Worm (Caenorhabditis elegans) whole organism, L4 larva: Measurements from ENCODE around the gene C03F11.4.
A peak's percentile ranks its signal among the peaks of the same experiment; 100 is the strongest.

ENCODE experiments used
- F49E8.2 ChIP-seq: sonication (generic microtip); optimal IDR thresholded peaks from 2 replicates; lab custom pipeline; 2016; ENCODE audit warnings: missing compliant biosample characterization, mild to moderate bottlenecking, missing genetic modification characterization, borderline replicate concordance
- ces-1 ChIP-seq: fragments of 150-350 bp; sonication (generic microtip); optimal IDR thresholded peaks from 4 replicates; lab custom pipeline; 2014; ENCODE audit warnings: missing biosample characterization, missing genetic modification reagents, missing genetic modification characterization
- egl-27 ChIP-seq: sonication (generic microtip); optimal IDR thresholded peaks from 3 replicates; lab custom pipeline; 2017; ENCODE audit warnings: missing biosample characterization, missing genetic modification reagents, missing genetic modification characterization
- fkh-10 ChIP-seq: fragments of 150-350 bp; optimal IDR thresholded peaks from 2 replicates; lab custom pipeline; 2014; ENCODE audit warnings: missing biosample characterization, missing genetic modification reagents, missing genetic modification characterization
- gei-8 ChIP-seq: fragments of 200-800 bp; sonication (Bioruptor generic); optimal IDR thresholded peaks from 2 replicates; lab custom pipeline; 2018; ENCODE audit warnings: mild to moderate bottlenecking, missing genetic modification characterization, missing compliant biosample characterization
- mdl-1 ChIP-seq, 2 experiments: fragments of 150-350 bp in 1 of 2; sonication (generic microtip) in 1 of 2; optimal IDR thresholded peaks; 2 replicates each; lab custom pipeline; 2014 to 2017; ENCODE audit warnings: missing biosample characterization in 2 of 2, missing genetic modification characterization in 2 of 2
- nhr-237 ChIP-seq: sonication (generic microtip); optimal IDR thresholded peaks from 2 replicates; lab custom pipeline; 2017; ENCODE audit warnings: missing biosample characterization, missing genetic modification characterization
- nhr-25 ChIP-seq: sonication (generic microtip); optimal IDR thresholded peaks from 2 replicates; lab custom pipeline; 2017; ENCODE audit warnings: missing genetic modification characterization, mild to moderate bottlenecking, missing compliant biosample characterization, antibody characterized with exemption, moderate library complexity, borderline replicate concordance; ENCODE audit not compliant: insufficient read depth
- nhr-28 ChIP-seq: fragments of 150-350 bp; optimal IDR thresholded peaks from 2 replicates; lab custom pipeline; 2014; ENCODE audit warnings: missing biosample characterization, missing genetic modification characterization
- nhr-77 ChIP-seq: fragments of 150-350 bp; optimal IDR thresholded peaks from 2 replicates; lab custom pipeline; 2014; ENCODE audit warnings: missing biosample characterization, missing genetic modification characterization
- snpc-4 ChIP-seq: fragments of 150-350 bp; optimal IDR thresholded peaks from 2 replicates; lab custom pipeline; 2014; ENCODE audit warnings: missing biosample characterization, missing genetic modification characterization
- unc-62 ChIP-seq, 3 experiments: fragments of 150-350 bp in 1 of 3; sonication (generic microtip); optimal IDR thresholded peaks in 2 of 3; peaks in 1 of 3; 1 replicate in 1 of 3; 2 replicates in 2 of 3; lab custom pipeline; 2014 to 2017; ENCODE audit warnings: missing biosample characterization in 3 of 3, missing genetic modification characterization in 3 of 3, missing genetic modification reagents in 3 of 3, missing genotype in 1 of 3

- no peak for TF ChIP-seq snpc-4 (tag; lab: Kevin White, UChicago)
- TF ChIP-seq nhr-237 (tag; lab: Kevin White, UChicago), result no peak
- no peak for TF ChIP-seq egl-27
- TF ChIP-seq nhr-77, result no peak
- TF ChIP-seq F49E8.2 (tag; lab: Kevin White, UChicago), result no peak
- TF ChIP-seq gei-8, result no peak
- no peak for TF ChIP-seq unc-62 (GFP tag; optimal IDR thresholded peaks at IDR 0.05 in 1 of 2; lab: Kevin White, UChicago)
- TF ChIP-seq unc-62 (tag; optimal IDR thresholded peaks at IDR 0.05; lab: Kevin White, UChicago), result no peak
- no peak for TF ChIP-seq ces-1 (GFP tag; lab: Kevin White, UChicago)
- TF ChIP-seq nhr-28 (tag; lab: Kevin White, UChicago), result peak; percentile 38
- TF ChIP-seq fkh-10 (GFP tag; lab: Kevin White, UChicago), result no peak
- TF ChIP-seq nhr-25 (tag; lab: Kevin White, UChicago), result no peak
- no peak for TF ChIP-seq mdl-1 (tag; optimal IDR thresholded peaks at IDR 0.05; lab: Kevin White, UChicago)
These were observed 8.9 kb downstream of the C03F11.4 start, which contains the start of gene C03F11.2 for ce11 chrX:5397300-5397699.
